Worm (Caenorhabditis elegans): ENCODE data around the gene dhrs-4.

DNA sequence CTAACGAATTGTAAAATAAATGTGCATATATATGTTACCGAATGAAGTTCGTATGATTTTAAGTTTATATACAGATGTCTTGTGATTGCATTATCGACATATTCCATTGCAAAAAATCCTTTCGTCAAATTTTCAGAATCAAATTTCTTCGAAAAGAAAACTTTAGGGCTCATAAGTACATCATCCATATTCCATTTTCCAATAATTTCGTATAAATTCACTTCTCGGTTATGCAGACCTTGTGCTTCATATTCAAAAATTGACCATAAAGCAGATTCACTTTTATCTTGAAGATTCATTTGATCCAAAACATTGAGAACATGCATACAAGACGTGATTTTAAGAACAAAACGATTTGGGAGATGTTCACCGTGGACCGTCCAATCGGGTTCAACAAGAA is 21.0 kb downstream of the dhrs-4 start:
- TF ChIP-seq skn-1 (tag; optimal IDR thresholded peaks at IDR 0.05) (no peak), ceh-82 (tag; optimal IDR thresholded peaks at IDR 0.05) (no peak)

All from whole organism, L2 larva.